Fruit fly (Drosophila melanogaster): ENCODE data around the gene CG12310.

CG12310 gene

dm6 chr3L:15072149-15072548 lies 21.5 kb upstream of the CG12310 start:
- TF ChIP-seq noc (tag; optimal IDR thresholded peaks at IDR 0.05): no peak

DNA sequence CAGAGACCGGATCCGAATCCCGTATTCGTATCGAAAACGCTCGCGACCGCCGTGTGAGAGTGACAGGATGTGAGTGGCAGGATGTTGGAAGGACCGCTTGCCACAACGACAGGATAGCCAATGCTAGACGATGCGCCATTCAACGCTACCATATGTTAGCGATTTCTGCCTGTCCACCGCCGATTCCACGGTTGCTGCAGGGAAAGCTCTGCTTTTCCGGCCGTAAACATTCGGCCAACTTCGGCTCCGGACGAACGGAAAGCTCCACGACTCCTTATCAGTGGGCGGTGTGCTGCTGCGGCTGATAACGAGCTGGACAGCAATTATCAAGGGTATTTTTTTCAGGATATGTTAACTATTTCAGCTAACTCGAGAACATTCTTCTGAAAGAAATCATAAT lies 14.3 kb upstream of the CG12310 start, which contains the start of gene Sytbeta:
Gene Sytbeta, minus strand, starts transcription at position 101 of the 400 bp plus-strand sequence.
- TF ChIP-seq noc (tag; optimal IDR thresholded peaks at IDR 0.05): no peak

dm6 chr3L:15061605-15062004 lies 11.0 kb upstream of the CG12310 start, which contains the start of gene CG13460:
TSS of gene CG13460 (minus strand) at chr3L:15061705.
- TF ChIP-seq noc (tag; optimal IDR thresholded peaks at IDR 0.05): no peak

dm6 chr3L:15054477-15054876 lies 3.9 kb upstream of the CG12310 start, which contains the start of gene EAChm:
TSS of gene EAChm (plus strand) at chr3L:15054777.
- TF ChIP-seq noc (tag; optimal IDR thresholded peaks at IDR 0.05): no peak

DNA sequence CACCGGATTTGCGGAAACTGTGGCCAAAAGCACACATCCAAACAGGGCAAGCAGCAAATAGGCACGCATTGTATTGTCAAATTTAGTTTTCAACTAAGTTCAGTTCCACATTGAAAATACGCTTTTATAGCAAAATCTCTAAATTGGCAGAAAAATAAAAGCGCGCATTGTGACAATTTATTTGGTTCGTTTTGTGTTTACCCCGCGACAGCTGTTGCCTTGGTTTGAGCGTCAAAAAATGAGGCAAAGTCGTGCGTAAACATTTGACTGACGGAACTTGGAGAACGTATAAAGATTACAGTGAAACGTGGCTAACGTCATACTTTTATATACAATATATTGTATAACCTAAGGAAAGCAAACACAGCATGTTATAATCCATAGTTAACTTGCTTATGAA lies 3.4 kb upstream of the CG12310 start, which contains the start of gene CG18649:
Gene CG18649, minus strand, starts transcription at position 101 of the 400 bp plus-strand sequence.
- TF ChIP-seq noc (tag; optimal IDR thresholded peaks at IDR 0.05): no peak

dm6 chr3L:15053251-15053650 lies 2.6 kb upstream of the CG12310 start, which contains the start of gene CG43680:
TSS of gene CG43680 (minus strand) at chr3L:15053351.
- no peak for TF ChIP-seq noc (tag; optimal IDR thresholded peaks at IDR 0.05)

DNA sequence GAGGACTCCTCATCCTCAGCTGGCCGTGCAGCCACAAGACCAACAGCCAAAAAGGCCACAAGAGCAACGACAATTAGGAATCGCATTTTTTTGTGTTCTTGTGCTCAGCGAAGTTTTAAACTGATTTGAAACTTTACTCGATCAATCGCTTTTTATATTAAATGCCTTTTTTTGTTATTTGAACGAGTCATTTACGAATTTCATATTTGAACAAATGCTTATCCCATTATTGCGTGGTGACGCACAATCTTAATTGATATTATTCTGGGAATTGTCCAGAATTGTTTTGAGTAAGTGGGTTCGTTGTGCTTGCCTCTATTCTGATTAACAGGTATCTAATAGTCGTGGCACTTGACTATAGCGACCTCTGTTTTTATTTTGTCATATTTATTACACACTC lies 1.8 kb upstream of the CG12310 start, which contains the start of gene CG13461:
Gene CG13461, minus strand, starts transcription at position 101 of the 400 bp plus-strand sequence.
- no peak for TF ChIP-seq noc (tag; optimal IDR thresholded peaks at IDR 0.05)

DNA sequence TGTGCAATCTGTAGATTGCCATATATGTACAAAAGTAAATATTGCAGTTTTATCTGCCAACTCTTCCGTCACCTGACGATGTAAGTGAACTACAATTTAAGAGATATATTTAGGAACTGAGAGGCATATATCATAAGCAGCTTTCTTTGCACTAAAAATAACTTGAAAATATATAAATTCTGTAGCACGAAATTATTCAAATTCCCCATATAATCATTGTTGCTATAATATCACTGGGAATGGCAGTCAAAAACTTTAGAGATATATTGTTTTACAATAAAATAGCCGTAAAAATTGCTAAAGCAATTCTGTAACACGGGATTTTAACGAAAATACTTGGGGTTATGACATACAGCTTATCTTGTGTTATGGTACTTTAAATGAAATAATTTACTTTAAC lies 719 bp upstream of the CG12310 start, which contains the start of gene CG43679:
Gene CG43679, minus strand, starts transcription at position 101 of the 400 bp plus-strand sequence.
- TF ChIP-seq noc (tag; optimal IDR thresholded peaks at IDR 0.05): no peak

DNA sequence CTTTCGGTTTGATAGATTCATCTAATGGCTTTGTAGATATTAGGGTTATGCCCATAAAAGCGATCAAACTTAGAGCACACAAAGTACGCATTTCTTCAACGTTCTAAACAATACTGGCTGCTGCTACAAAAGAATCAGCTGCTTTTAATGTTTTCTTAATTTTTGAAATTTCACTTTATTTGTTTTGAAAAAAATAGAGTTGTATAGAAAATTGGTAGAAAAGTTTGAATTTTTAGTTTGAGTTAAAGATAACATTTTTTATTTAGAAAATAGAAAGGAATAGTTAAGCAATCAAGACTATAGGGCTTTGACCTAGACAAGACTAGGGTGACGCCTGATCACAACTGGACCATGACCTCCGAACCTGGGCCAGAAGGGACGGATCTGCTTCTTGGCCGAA lies 497 bp downstream of the CG12310 start, which contains the start of gene CG18581:
Gene CG18581, minus strand, starts transcription at position 101 of the 400 bp plus-strand sequence.
- TF ChIP-seq noc (tag; optimal IDR thresholded peaks at IDR 0.05): no peak

- TF ChIP-seq noc (tag; optimal IDR thresholded peaks at IDR 0.05): no peak
Measured at dm6 chr3L:15049395-15049794, 1.2 kb downstream of the CG12310 start, which contains the start of gene CG43678. TSS of gene CG43678 (minus strand) at chr3L:15049495.

- no peak for TF ChIP-seq noc (tag; optimal IDR thresholded peaks at IDR 0.05)
Measured at dm6 chr3L:15048091-15048490, 2.5 kb downstream of the CG12310 start.

DNA sequence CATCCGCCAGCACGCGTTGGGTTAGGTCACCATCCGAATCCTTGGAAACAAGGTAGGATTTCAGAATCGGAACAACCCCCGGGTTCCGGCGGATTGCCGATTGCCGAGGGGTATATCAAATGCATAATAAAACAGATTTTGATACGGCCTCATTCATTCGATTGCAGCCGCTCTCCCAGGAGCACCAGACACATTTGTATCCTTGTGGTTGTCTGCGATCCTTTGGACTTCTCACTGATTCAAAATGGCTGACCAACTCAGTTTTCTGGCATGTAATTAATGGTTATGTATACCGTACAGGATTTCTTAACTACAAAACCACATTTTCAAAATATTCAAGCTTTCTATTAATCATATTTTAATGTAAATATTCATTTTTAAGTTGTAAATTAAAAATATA lies 3.0 kb downstream of the CG12310 start:
- no peak for TF ChIP-seq noc (tag; optimal IDR thresholded peaks at IDR 0.05)

- TF ChIP-seq noc (tag; optimal IDR thresholded peaks at IDR 0.05): no peak
Measured at dm6 chr3L:15045114-15045513, 5.5 kb downstream of the CG12310 start.

DNA sequence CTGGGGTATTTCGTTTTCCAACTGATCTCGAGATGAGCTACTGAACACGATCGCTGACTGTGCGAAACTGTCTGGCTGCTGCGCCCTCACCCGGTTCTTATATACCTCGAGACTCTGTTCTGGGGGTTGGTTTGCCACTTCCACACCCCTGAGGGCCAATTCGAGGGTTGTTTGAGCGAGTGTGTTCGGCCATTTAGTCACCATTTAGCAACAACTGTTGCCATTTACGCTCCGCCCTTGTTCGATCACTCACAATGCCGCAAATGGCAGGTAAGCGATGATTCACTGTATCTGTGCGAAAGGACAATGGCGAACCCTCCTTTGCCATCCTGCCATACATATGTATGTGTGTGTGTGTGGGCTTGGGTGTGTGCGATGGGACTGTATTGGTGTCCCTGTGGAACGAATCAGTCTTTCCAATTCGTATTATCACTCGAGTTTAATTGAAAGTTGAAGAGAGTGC lies 6.7 kb downstream of the CG12310 start, which contains the start of gene ind:
Gene ind, minus strand, starts transcription at position 51 of the 463 bp plus-strand sequence.
- no peak for TF ChIP-seq noc (tag; optimal IDR thresholded peaks at IDR 0.05)

DNA sequence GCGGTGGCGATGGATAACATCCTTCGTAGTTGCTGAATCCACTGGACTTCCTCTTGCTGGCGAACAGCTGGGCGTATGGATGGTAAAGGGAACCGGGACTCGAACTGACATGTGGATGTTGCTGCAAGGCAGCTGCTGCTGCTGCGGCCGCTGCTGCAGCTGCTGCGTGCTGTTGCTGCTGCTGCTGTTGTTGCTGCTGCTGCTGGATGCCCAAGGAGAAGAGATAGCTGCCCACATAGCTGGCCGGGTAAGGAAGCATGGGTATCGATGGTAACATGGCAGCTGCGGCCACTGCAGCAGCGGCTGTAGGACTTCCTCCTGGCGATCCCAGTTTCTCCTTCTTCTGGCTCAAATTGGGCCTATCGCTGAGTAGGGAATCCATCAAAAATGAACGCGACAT lies 7.1 kb downstream of the CG12310 start:
- no peak for TF ChIP-seq noc (tag; optimal IDR thresholded peaks at IDR 0.05)

DNA sequence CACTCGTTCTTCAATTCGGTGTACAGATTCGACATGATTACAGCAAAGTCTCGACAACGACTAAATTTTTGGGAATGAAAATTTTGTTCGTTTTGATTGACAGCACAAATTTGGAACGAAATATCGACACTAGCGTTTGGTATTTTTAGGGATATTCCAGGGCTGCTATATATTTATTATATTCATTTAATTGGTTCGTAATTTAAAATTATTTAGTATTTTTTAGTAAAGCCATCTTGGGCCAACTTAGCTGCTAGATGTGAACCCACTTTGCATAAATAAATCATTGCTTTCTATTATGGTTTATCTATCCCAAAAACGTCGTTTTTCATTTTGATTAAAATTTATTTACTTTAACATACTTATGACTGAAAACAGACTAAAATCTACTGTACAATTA lies 8.1 kb downstream of the CG12310 start, which contains the start of gene Rpn12R:
Gene Rpn12R, minus strand, starts transcription at position 101 of the 400 bp plus-strand sequence.
- no peak for TF ChIP-seq noc (tag; optimal IDR thresholded peaks at IDR 0.05)

dm6 chr3L:15040329-15040886 lies 10.2 kb downstream of the CG12310 start:
- no peak for TF ChIP-seq noc (tag; optimal IDR thresholded peaks at IDR 0.05)

Data from whole organism, larva.